Fruit fly (Drosophila melanogaster): Measurements from ENCODE around the gene mats.

Gene mats

DNA sequence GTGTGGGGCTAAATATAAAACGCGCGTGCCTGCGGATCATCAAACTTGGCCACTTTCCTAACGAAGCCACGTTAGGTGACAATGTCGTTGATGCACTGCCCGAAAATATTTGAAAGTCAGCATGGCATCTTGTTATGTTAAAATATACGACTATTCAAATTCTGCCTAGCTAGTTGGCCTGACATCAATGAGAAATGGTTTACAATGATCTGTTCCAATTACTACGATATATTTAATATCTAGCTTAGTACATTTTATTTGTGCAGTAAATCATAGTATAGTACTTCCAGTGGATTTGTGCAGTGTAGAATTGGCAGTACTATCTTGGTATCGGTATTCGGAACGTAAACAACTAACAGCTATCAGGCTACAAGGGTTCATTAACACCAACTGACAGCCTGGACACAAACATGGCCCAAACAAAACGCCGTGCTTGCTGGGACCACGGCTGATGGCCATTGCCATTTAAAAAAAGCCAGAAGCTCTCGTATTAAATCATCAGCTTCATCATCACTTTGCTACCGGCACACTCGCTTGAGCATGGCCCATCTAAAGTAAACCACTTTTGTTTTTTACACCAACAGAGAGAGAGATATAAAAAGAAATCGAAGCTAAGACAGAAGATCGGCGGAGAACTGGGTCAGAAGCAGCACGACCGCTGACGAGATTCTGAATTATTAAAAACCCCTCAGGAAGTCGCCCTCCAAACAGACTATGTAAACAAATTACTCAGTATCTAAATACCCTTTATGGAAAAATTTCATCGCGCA, 25.4 kb upstream of the mats start (continued):
- TF ChIP-seq pdm3 (GFP tag; optimal IDR thresholded peaks at IDR 0.05), result peak; percentile 18
- no peak for TF ChIP-seq eg (GFP tag; IDR thresholded peaks at IDR 0.05)
- TF ChIP-seq OdsH (GFP tag; optimal IDR thresholded peaks at IDR 0.05), result no peak
- TF ChIP-seq CG6808 (GFP tag; optimal IDR thresholded peaks at IDR 0.05), result no peak
- no peak for TF ChIP-seq vri (GFP tag; optimal IDR thresholded peaks at IDR 0.05)
- TF ChIP-seq CG16779 (tag; optimal IDR thresholded peaks at IDR 0.05), result no peak
- TF ChIP-seq Eip75B (GFP tag; optimal IDR thresholded peaks at IDR 0.05), result no peak
- TF ChIP-seq acj6 (GFP tag; optimal IDR thresholded peaks at IDR 0.05), result no peak
- TF ChIP-seq Hr4 (GFP tag; optimal IDR thresholded peaks at IDR 0.05), result peak; percentile 45
- no peak for TF ChIP-seq CG3032 (tag; optimal IDR thresholded peaks at IDR 0.05)
- no peak for TF ChIP-seq CG6276 (GFP tag; optimal IDR thresholded peaks at IDR 0.05)
- no peak for TF ChIP-seq topi (GFP tag; optimal IDR thresholded peaks at IDR 0.05)
- TF ChIP-seq Hr39 (GFP tag; optimal IDR thresholded peaks at IDR 0.05), result no peak
- peak; percentile 5 for TF ChIP-seq dsx (GFP tag; optimal IDR thresholded peaks at IDR 0.05; ENCODE audit: poor library complexity, severe bottlenecking)
- TF ChIP-seq net (GFP tag; optimal IDR thresholded peaks at IDR 0.05), result no peak
- TF ChIP-seq CG10669 (GFP tag; optimal IDR thresholded peaks at IDR 0.05), result no peak
- TF ChIP-seq salr (GFP tag; optimal IDR thresholded peaks at IDR 0.05), result no peak
- TF ChIP-seq Met (GFP tag; optimal IDR thresholded peaks at IDR 0.05), result no peak
- TF ChIP-seq Sox14 (GFP tag; optimal IDR thresholded peaks at IDR 0.05), result no peak
- peak; percentile 27 for TF ChIP-seq CG4318 (GFP tag; optimal IDR thresholded peaks at IDR 0.05)
- TF ChIP-seq Gug (GFP tag; IDR thresholded peaks at IDR 0.05), result peak; percentile 31; the same call in 1 of the 2 replicates
- no peak for TF ChIP-seq Smox (GFP tag; optimal IDR thresholded peaks at IDR 0.05)
- TF ChIP-seq Ets96B (tag; optimal IDR thresholded peaks at IDR 0.05), result no peak
- TF ChIP-seq Blimp-1 (GFP tag; optimal IDR thresholded peaks at IDR 0.05), result peak; percentile 27
- no peak for TF ChIP-seq cyc (GFP tag; optimal IDR thresholded peaks at IDR 0.05)
- no peak for TF ChIP-seq Eip93F (GFP tag; optimal IDR thresholded peaks at IDR 0.05)
- TF ChIP-seq CG31627 (GFP tag; optimal IDR thresholded peaks at IDR 0.05), result no peak
- TF ChIP-seq CG6163 (GFP tag; IDR thresholded peaks at IDR 0.05), result 0 out of 3 replicates have a peak, but pooled peaks have one; percentile 24
- peak; percentile 5 for TF ChIP-seq Lpt (GFP tag; optimal IDR thresholded peaks at IDR 0.05)
- TF ChIP-seq Sox102F (GFP tag; optimal IDR thresholded peaks at IDR 0.05), result no peak
- peak; percentile 41; the same call in 1 of the 3 replicates for TF ChIP-seq CG8119 (GFP tag; IDR thresholded peaks at IDR 0.05)
- TF ChIP-seq CG1621 (tag; optimal IDR thresholded peaks at IDR 0.05), result no peak
- TF ChIP-seq CG11902 (GFP tag; optimal IDR thresholded peaks at IDR 0.05), result no peak
- peak; percentile 19 for TF ChIP-seq CG3919 (GFP tag; optimal IDR thresholded peaks at IDR 0.05)
- no peak for TF ChIP-seq CG8319 (GFP tag; optimal IDR thresholded peaks at IDR 0.05)
- no peak for TF ChIP-seq lz (GFP tag; optimal IDR thresholded peaks at IDR 0.05)

DNA sequence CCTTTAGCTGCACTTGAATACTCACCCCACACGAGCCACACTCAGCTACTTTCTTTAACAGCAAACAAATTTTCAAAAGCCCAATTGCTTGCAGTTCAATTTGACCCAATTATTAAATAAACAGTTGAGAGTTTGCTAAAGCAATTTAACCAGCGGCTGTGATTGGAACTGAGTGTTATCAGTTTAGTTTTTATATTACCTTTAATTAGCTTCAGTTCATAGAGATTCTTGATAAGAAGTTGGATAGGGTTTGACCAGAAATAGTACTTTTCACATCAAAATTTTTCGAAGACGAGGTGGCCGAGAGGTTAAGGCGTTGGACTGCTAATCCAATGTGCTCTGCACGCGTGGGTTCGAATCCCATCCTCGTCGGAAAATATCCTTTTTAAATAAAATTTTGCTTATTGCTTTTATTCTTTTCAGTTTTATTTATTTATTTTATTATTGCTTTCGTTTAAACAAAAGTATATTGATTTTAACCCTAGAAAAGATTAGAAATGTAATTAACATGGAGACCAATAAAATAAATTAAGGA, 24.7 kb upstream of the mats start:
- TF ChIP-seq CG3032 (tag; optimal IDR thresholded peaks at IDR 0.05) (no peak), CG6163 (GFP tag; IDR thresholded peaks at IDR 0.05) (no peak), CG11902 (GFP tag; optimal IDR thresholded peaks at IDR 0.05) (no peak), CG8319 (GFP tag; optimal IDR thresholded peaks at IDR 0.05) (no peak), fkh (GFP tag; optimal IDR thresholded peaks at IDR 0.05) (peak; percentile 18), Smox (GFP tag; optimal IDR thresholded peaks at IDR 0.05) (no peak), CG32006 (GFP tag; optimal IDR thresholded peaks at IDR 0.05) (no peak), CG8119 (GFP tag; IDR thresholded peaks at IDR 0.05) (no peak)
